Fruit fly (Drosophila melanogaster) whole organism, prepupa: ENCODE measurements around the gene CarT.

Source experiments
- CG10669 ChIP-seq: fragments of 200-800 bp; sonication (Bioruptor generic); optimal IDR thresholded peaks from 3 replicates; lab custom pipeline; 2018; ENCODE audit warnings: missing biosample characterization, mild to moderate bottlenecking, missing genetic modification characterization, moderate library complexity
- CG15336 ChIP-seq: fragments of 200-800 bp; sonication (Bioruptor generic); IDR thresholded peaks from 2 replicates; pipeline ENCODE4 v1.3.6; 2022; ENCODE audit warnings: missing biosample characterization, missing genetic modification characterization
- CG16779 ChIP-seq: fragments of 200-800 bp; sonication (Bioruptor generic); optimal IDR thresholded peaks from 3 replicates; lab custom pipeline; 2017; ENCODE audit warnings: missing biosample characterization, mild to moderate bottlenecking, missing genetic modification characterization
- CG34406 ChIP-seq: fragments of 200-800 bp; sonication (Bioruptor generic); optimal IDR thresholded peaks from 3 replicates; lab custom pipeline; 2016; ENCODE audit warnings: missing biosample characterization, missing genetic modification characterization
- CG6808 ChIP-seq: fragments of 200-800 bp; sonication (Bioruptor generic); optimal IDR thresholded peaks from 3 replicates; lab custom pipeline; 2017; ENCODE audit warnings: missing biosample characterization, missing genetic modification characterization, mild to moderate bottlenecking, moderate library complexity, missing genetic modification reagents
- CG8319 ChIP-seq: fragments of 200-800 bp; sonication (Bioruptor generic); optimal IDR thresholded peaks from 3 replicates; lab custom pipeline; 2016; ENCODE audit warnings: missing biosample characterization, missing genetic modification characterization
- CG9139 ChIP-seq: fragments of 200-800 bp; sonication (Bioruptor generic); optimal IDR thresholded peaks from 3 replicates; lab custom pipeline; 2017; ENCODE audit warnings: missing biosample characterization, mild to moderate bottlenecking, missing genetic modification characterization
- Gug ChIP-seq: fragments of 200-800 bp; sonication (Bioruptor generic); IDR thresholded peaks from 2 replicates; pipeline ENCODE4 v1.3.6; 2022; ENCODE audit warnings: missing biosample characterization, missing genetic modification characterization
- Lpt ChIP-seq: fragments of 200-800 bp; sonication (Bioruptor generic); optimal IDR thresholded peaks from 3 replicates; lab custom pipeline; 2016; ENCODE audit warnings: missing biosample characterization, missing genetic modification characterization
- OdsH ChIP-seq: fragments of 200-800 bp; sonication (Bioruptor generic); optimal IDR thresholded peaks from 3 replicates; lab custom pipeline; 2016; ENCODE audit warnings: missing biosample characterization, missing genetic modification characterization
- Sox102F ChIP-seq: fragments of 200-800 bp; sonication (Bioruptor generic); optimal IDR thresholded peaks from 2 replicates; lab custom pipeline; 2016; ENCODE audit warnings: missing biosample characterization, mild to moderate bottlenecking, missing genetic modification characterization
- spab ChIP-seq: fragments of 200-800 bp; sonication (Bioruptor generic); optimal IDR thresholded peaks from 2 replicates; lab custom pipeline; 2017; ENCODE audit warnings: missing biosample characterization, mild to moderate bottlenecking, missing genetic modification characterization, missing genetic modification reagents

DNA sequence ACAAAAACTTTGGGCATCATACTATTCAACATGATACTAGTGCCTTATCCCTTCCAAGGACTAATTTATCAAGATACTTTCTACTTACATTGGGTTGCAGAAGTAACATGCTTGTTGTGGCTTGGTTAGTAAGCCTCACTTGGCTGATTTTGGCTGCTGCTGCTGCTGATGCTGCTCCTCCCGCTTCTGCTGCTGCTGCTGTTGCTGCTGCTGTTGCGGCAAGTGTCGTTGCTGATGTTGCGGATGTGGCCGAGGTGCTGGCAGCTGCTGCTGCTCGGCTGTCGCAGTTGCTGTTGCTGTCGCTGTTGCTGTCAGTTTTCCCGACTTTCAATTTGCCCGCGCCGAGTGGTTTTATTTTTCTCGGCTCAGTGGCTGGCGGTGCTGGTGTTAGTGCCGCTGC is 40.0 kb downstream of the CarT start:
- TF ChIP-seq CG9139 (GFP tag; lab: Kevin White, UChicago) (no peak), CG16779 (no peak), CG10669 (no peak), Lpt (GFP tag; lab: Kevin White, UChicago) (no peak), CG8319 (no peak), CG15336 (GFP tag; lab: Robert Waterston, UW) (no peak), Sox102F (GFP tag; lab: Kevin White, UChicago) (no peak), OdsH (GFP tag; lab: Kevin White, UChicago) (no peak), CG34406 (GFP tag; lab: Kevin White, UChicago) (no peak), CG6808 (no peak), Gug (GFP tag; lab: Robert Waterston, UW) (no peak), spab (GFP tag; lab: Kevin White, UChicago) (no peak)
